Worm (Caenorhabditis elegans) whole organism, L3 larva: Measurements from ENCODE around the gene Y82E9BR.6.

Experiments
- elt-3 ChIP-seq, 3 experiments: fragments of 150-350 bp in 1 of 3; sonication (generic microtip) in 2 of 3; optimal IDR thresholded peaks; 2 replicates in 2 of 3; 4 replicates in 1 of 3; lab custom pipeline; 2014 to 2017; ENCODE audit warnings: missing biosample characterization in 3 of 3, missing genetic modification characterization in 3 of 3
- mml-1 ChIP-seq: fragments of 150-350 bp; sonication (generic microtip); optimal IDR thresholded peaks from 3 replicates; lab custom pipeline; 2014; ENCODE audit warnings: missing biosample characterization, missing genetic modification characterization
- pqm-1 ChIP-seq: fragments of 150-350 bp; optimal IDR thresholded peaks from 2 replicates; lab custom pipeline; 2017; ENCODE audit warnings: missing biosample characterization, missing genetic modification characterization, inconsistent platforms

DNA sequence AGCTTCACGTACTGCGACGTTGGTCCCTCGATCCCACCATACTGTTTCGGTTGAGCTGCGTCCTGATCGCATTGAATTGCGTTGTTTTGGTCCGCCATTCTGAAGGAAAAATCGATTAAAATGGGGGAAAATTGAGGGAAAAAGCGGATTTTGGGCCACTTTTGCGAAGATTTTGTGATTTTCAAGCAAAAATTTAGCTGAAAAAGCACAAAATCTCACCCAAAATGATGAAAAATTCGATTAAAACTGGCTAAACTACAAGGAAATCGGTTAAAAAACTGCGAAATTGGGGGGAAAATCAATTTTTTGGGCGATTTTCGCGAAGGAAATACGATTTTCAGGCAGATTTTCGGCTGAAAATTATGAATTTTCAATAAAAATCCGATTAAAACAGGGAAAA is 36.1 kb downstream of the Y82E9BR.6 start, which contains the start of gene elc-1:
- no peak for TF ChIP-seq mml-1 (tag; lab: Kevin White, UChicago)
- TF ChIP-seq pqm-1 (tag; lab: Kevin White, UChicago), result no peak
- no peak for TF ChIP-seq elt-3 (tag; optimal IDR thresholded peaks at IDR 0.05; lab: Kevin White, UChicago)
